Worm (Caenorhabditis elegans): ENCODE measurements around the gene xrn-1.

Gene xrn-1

DNA sequence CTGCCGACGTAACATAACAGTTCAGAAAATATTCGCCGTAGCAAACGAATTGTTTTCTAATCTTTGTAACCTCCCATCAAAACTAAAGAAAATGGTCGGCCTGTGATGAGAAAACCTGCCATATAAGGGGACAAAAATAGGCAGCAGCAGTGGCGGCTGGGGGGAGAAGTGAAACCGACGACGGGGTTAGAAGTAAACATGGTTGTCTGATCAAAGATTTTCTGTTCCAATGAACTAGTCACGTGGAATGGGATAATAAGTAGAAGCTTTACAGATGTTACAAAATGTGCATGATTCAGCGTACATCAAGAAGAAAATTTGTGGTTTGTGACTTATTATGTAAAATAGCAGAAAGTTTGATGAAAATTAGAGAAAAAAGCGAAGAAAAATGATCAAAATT, 23.5 kb upstream of the xrn-1 start:
- TF ChIP-seq R02D3.7 (tag; optimal IDR thresholded peaks at IDR 0.05): no peak
- peak; percentile 9 for TF ChIP-seq sma-9 (GFP tag; optimal IDR thresholded peaks at IDR 0.05)
- no peak for TF ChIP-seq sma-9 (tag; optimal IDR thresholded peaks at IDR 0.05)
- TF ChIP-seq lin-13 (GFP tag; optimal IDR thresholded peaks at IDR 0.05): no peak
- TF ChIP-seq lin-39 (tag; optimal IDR thresholded peaks at IDR 0.05): no peak
- no peak for TF ChIP-seq nhr-11 (tag; optimal IDR thresholded peaks at IDR 0.05)
- TF ChIP-seq ztf-11 (tag; optimal IDR thresholded peaks at IDR 0.05): no peak

ce11 chrII:14045934-14046470, 22.7 kb upstream of the xrn-1 start:
- no peak for TF ChIP-seq elt-3 (tag; optimal IDR thresholded peaks at IDR 0.05)
- TF ChIP-seq nhr-6 (tag; optimal IDR thresholded peaks at IDR 0.05): no peak
- no peak for TF ChIP-seq skn-1 (tag; optimal IDR thresholded peaks at IDR 0.05)

DNA sequence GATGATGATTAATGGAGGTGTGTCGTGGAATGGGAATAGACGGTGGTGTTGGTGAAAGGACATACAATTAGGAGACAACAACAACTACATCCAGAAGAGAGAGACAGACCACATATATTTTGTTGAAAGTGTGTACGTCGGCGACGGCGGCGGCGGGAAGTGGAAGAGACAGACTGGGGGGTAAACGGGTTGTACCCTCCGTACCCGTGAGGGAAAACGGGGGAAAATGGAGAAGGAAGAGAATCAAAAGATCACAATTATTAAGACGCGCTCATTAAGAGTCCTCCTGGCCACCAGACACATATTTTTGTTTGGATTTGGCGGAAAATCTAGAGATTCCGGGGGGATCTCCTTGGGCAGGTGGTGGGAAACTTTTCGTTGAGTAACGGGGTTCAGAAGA, 22.2 kb upstream of the xrn-1 start:
- TF ChIP-seq elt-1 (tag; optimal IDR thresholded peaks at IDR 0.05) (no peak), nhr-129 (tag; optimal IDR thresholded peaks at IDR 0.05) (no peak), ztf-4 (tag; optimal IDR thresholded peaks at IDR 0.05) (no peak), Y55F3AM.14 (GFP tag; optimal IDR thresholded peaks at IDR 0.05) (no peak), C34F6.9 (tag; optimal IDR thresholded peaks at IDR 0.05) (no peak), sem-4 (tag; optimal IDR thresholded peaks at IDR 0.05) (no peak), nhr-6 (tag; optimal IDR thresholded peaks at IDR 0.05) (no peak), F13H6.1 (tag; optimal IDR thresholded peaks at IDR 0.05) (no peak), nhr-25 (tag; optimal IDR thresholded peaks at IDR 0.05) (no peak)

DNA sequence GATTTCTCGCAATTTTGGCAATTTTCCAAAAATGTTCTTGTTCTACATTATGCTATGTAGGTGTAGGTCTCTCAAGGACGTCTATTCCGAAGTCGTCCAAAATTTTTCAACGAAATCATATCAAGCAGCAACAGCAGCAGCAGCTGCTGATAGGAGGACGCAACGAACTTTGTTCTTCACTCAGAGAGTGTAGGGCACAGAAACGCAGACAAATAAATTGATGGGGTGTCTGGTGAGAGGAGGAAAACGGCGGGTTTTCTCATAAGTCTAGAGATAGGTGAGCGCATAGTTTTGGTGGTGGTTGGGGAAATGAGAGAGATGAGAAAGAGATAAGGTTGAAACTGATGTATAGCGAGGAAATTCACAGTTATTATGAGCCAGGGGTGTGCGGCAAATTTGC, 19.6 kb upstream of the xrn-1 start:
- no peak for TF ChIP-seq nhr-77 (tag; optimal IDR thresholded peaks at IDR 0.05)
- peak; percentile 67 for TF ChIP-seq nhr-25 (tag; optimal IDR thresholded peaks at IDR 0.05)
- no peak for TF ChIP-seq mab-5 (tag; optimal IDR thresholded peaks at IDR 0.05)
- TF ChIP-seq aly-2 (tag; optimal IDR thresholded peaks at IDR 0.05): no peak
- no peak for TF ChIP-seq zag-1 (tag; optimal IDR thresholded peaks at IDR 0.05)
- TF ChIP-seq nhr-11 (tag; optimal IDR thresholded peaks at IDR 0.05): no peak
- TF ChIP-seq elt-3 (tag; optimal IDR thresholded peaks at IDR 0.05): no peak
- peak; percentile 62 for TF ChIP-seq crh-2 (tag; optimal IDR thresholded peaks at IDR 0.05)
- TF ChIP-seq sem-4 (tag; optimal IDR thresholded peaks at IDR 0.05): peak; percentile 32
- no peak for TF ChIP-seq ztf-11 (tag; optimal IDR thresholded peaks at IDR 0.05)
- no peak for TF ChIP-seq lin-39 (tag; optimal IDR thresholded peaks at IDR 0.05)
- no peak for TF ChIP-seq nhr-12 (tag; optimal IDR thresholded peaks at IDR 0.05)
- TF ChIP-seq fos-1 (tag; optimal IDR thresholded peaks at IDR 0.05): peak; percentile 83
- TF ChIP-seq nhr-237 (tag; optimal IDR thresholded peaks at IDR 0.05): no peak
- TF ChIP-seq ztf-1 (GFP tag; conservative IDR thresholded peaks at IDR 0.05): no peak
- peak; percentile 65 for TF ChIP-seq nhr-129 (tag; optimal IDR thresholded peaks at IDR 0.05)
- no peak for TF ChIP-seq unc-39 (tag; optimal IDR thresholded peaks at IDR 0.05)
- peak; percentile 70 for TF ChIP-seq nhr-21 (tag; optimal IDR thresholded peaks at IDR 0.05)
- TF ChIP-seq sma-3 (GFP tag; optimal IDR thresholded peaks at IDR 0.05): peak; percentile 67
- TF ChIP-seq lin-11 (tag; optimal IDR thresholded peaks at IDR 0.05): no peak
- TF ChIP-seq sma-9 (GFP tag; optimal IDR thresholded peaks at IDR 0.05): peak; percentile 93
- no peak for TF ChIP-seq sma-9 (tag; optimal IDR thresholded peaks at IDR 0.05)
- no peak for TF ChIP-seq ztf-4 (tag; optimal IDR thresholded peaks at IDR 0.05)
- TF ChIP-seq nhr-10 (tag; optimal IDR thresholded peaks at IDR 0.05): no peak
- peak; percentile 15 for TF ChIP-seq blmp-1 (tag; optimal IDR thresholded peaks at IDR 0.05; ENCODE audit: insufficient read depth)
- no peak for TF ChIP-seq peb-1 (tag; optimal IDR thresholded peaks at IDR 0.05)
- no peak for TF ChIP-seq ceh-16 (tag; optimal IDR thresholded peaks at IDR 0.05)
- TF ChIP-seq skn-1 (tag; optimal IDR thresholded peaks at IDR 0.05): no peak
- TF ChIP-seq egl-27 (tag; optimal IDR thresholded peaks at IDR 0.05): peak; percentile 54
- TF ChIP-seq unc-55 (GFP tag; optimal IDR thresholded peaks at IDR 0.05): no peak
- TF ChIP-seq C34F6.9 (tag; optimal IDR thresholded peaks at IDR 0.05): peak; percentile 48
- TF ChIP-seq ceh-82 (tag; optimal IDR thresholded peaks at IDR 0.05): no peak
- TF ChIP-seq gmeb-1 (tag; optimal IDR thresholded peaks at IDR 0.05): no peak
- no peak for TF ChIP-seq alr-1 (tag; optimal IDR thresholded peaks at IDR 0.05)
- TF ChIP-seq Y55F3AM.14 (GFP tag; optimal IDR thresholded peaks at IDR 0.05): peak; percentile 30
- no peak for TF ChIP-seq nhr-6 (tag; optimal IDR thresholded peaks at IDR 0.05)
- TF ChIP-seq ama-1 (optimal IDR thresholded peaks at IDR 0.05): no peak
- TF ChIP-seq elt-1 (tag; optimal IDR thresholded peaks at IDR 0.05): no peak
- peak; percentile 6 for TF ChIP-seq snpc-4 (tag; optimal IDR thresholded peaks at IDR 0.05)
- peak in 1 of 2 experiments; percentile 42 for TF ChIP-seq lsy-2 (tag; optimal IDR thresholded peaks at IDR 0.05)
- peak; percentile 20 to 53 for TF ChIP-seq mdl-1 (tag; optimal IDR thresholded peaks at IDR 0.05)
- TF ChIP-seq nhr-23 (tag; optimal IDR thresholded peaks at IDR 0.05): no peak
- TF ChIP-seq unc-62 (GFP tag; optimal IDR thresholded peaks at IDR 0.05): no peak
- TF ChIP-seq ZK546.5 (tag; optimal IDR thresholded peaks at IDR 0.05): no peak
